Worm (Caenorhabditis elegans) whole organism, L3 larva: Measurements from ENCODE around the gene lgc-39.

Experiments used
- ZK546.5 ChIP-seq: sonication (generic microtip); optimal IDR thresholded peaks from 2 replicates; lab custom pipeline; 2017; ENCODE audit warnings: missing biosample characterization, missing genetic modification characterization
- aly-2 ChIP-seq: fragments of 150-350 bp; optimal IDR thresholded peaks from 2 replicates; lab custom pipeline; 2014; ENCODE audit warnings: missing biosample characterization, missing genetic modification characterization
- ceh-9 ChIP-seq: sonication (generic microtip); optimal IDR thresholded peaks from 2 replicates; lab custom pipeline; 2018; ENCODE audit warnings: missing biosample characterization, missing genetic modification characterization
- fkh-10 ChIP-seq: sonication (generic microtip); optimal IDR thresholded peaks from 2 replicates; lab custom pipeline; 2017; ENCODE audit warnings: missing biosample characterization, missing genetic modification reagents, missing genetic modification characterization
- mdl-1 ChIP-seq: fragments of 150-350 bp; optimal IDR thresholded peaks from 2 replicates; lab custom pipeline; 2014; ENCODE audit warnings: missing biosample characterization, missing genetic modification characterization
- nhr-23 ChIP-seq: fragments of 150-350 bp; optimal IDR thresholded peaks from 2 replicates; lab custom pipeline; 2014; ENCODE audit warnings: missing biosample characterization, missing genetic modification reagents, missing genetic modification characterization
- nhr-237 ChIP-seq: fragments of 150-350 bp; optimal IDR thresholded peaks from 2 replicates; lab custom pipeline; 2014; ENCODE audit warnings: missing biosample characterization, missing genetic modification characterization
- nhr-28 ChIP-seq: fragments of 150-350 bp; optimal IDR thresholded peaks from 2 replicates; lab custom pipeline; 2014; ENCODE audit warnings: missing biosample characterization, missing genetic modification characterization
- skn-1 ChIP-seq: fragments of 150-350 bp; optimal IDR thresholded peaks from 2 replicates; lab custom pipeline; 2014; ENCODE audit warnings: missing biosample characterization, missing genetic modification characterization
- snpc-4 ChIP-seq: fragments of 150-350 bp; optimal IDR thresholded peaks from 2 replicates; lab custom pipeline; 2014; ENCODE audit warnings: missing biosample characterization, missing genetic modification characterization

- TF ChIP-seq mdl-1 (tag; lab: Kevin White, UChicago), result no peak
- no peak for TF ChIP-seq nhr-237 (tag; lab: Kevin White, UChicago)
- no peak for TF ChIP-seq skn-1
- TF ChIP-seq aly-2 (tag; lab: Kevin White, UChicago), result no peak
- TF ChIP-seq ZK546.5 (tag; lab: Kevin White, UChicago), result no peak
- no peak for TF ChIP-seq fkh-10
- no peak for TF ChIP-seq snpc-4 (tag; lab: Kevin White, UChicago)
- TF ChIP-seq nhr-23 (tag; lab: Kevin White, UChicago), result no peak
- no peak for TF ChIP-seq nhr-28 (tag; lab: Kevin White, UChicago)
- TF ChIP-seq ceh-9 (tag; lab: Kevin White, UChicago), result no peak
Measured at ce11 chrV:7214802-7215201, 39.5 kb downstream of the lgc-39 start, which contains the start of gene soap-1.
